Worm (Caenorhabditis elegans) whole organism, dauer: ENCODE measurements around the gene srv-27.
"Not testable (repeated sequence)": the region's sequence is repeated elsewhere in the genome, so short reads cannot be mapped to it uniquely, and the experiment has no call there.

ENCODE experiments used
- unc-62 ChIP-seq: sonication (generic microtip); optimal IDR thresholded peaks from 2 replicates; lab custom pipeline; 2017; ENCODE audit warnings: missing biosample characterization, missing genetic modification reagents, missing genetic modification characterization

Gene srv-27

DNA sequence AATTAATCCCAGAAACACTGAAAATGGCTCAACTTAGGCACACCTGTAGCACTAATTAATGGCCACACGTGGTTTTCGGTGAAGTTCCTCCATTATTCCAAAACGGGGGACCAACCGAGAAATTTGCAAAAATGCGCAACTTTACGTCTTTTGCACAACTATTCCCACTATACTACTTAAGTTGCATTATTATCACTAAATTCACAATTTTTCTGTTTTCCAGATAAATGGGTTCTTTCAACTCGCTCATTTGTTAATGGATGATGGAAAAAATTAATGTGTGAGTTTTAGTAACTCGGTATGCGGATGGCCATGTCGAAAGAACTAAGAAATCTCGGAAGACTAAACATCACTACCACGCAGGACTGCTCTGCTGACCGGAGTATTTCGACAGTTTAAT lies 43.5 kb downstream of the srv-27 start, which contains the start of gene T13A10.64:
Gene T13A10.64 (plus strand): TSS at position 301 of the 400 bp plus-strand sequence.
- no peak for TF ChIP-seq unc-62 (GFP tag; lab: Kevin White, UChicago)

DNA sequence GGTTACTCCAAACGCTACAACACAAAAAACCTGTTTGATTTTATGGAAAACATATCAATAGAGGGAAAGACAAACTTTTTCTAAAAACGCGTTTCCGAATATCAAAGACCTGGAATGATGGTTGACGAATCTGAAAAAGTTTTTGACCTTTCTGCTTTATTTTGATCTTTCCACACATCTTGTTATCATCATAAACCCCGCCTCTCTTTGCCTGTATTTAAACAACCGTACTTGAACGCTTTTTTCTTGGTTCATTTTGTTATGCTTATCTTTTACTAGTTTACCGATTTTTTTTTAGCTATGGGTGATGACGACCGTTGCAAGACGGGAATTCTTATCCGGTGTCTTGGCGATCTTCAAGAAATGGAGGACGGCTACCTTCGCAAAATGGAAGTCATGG lies 45.2 kb downstream of the srv-27 start, which contains the start of gene T13A10.2:
Gene T13A10.2 (plus strand): TSS at position 301 of the 400 bp plus-strand sequence.
- not testable (repeated sequence) for TF ChIP-seq unc-62 (GFP tag; lab: Kevin White, UChicago)

DNA sequence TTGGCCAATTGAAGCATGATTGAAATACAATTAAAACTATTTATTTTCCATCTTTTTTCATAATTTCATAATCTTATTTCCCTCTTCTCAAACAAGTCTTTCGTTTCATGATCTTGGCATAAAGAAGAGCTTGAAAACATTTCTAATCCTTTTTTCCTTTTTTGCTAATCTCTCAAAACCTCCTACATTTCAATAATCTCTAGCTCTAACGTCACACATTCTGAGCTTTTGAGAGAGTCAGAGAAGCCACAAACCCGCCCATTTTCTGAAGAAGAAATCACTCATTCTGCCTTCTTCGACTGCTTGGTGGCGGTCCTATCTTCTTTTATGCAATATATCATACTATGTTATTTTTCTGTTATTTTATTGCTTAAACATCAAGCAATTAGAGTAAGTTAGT lies 48.6 kb downstream of the srv-27 start, which contains the start of gene F58F9.1:
Gene F58F9.1 (plus strand): TSS at position 251 of the 400 bp plus-strand sequence.
- TF ChIP-seq unc-62 (GFP tag; lab: Kevin White, UChicago) = no peak

DNA sequence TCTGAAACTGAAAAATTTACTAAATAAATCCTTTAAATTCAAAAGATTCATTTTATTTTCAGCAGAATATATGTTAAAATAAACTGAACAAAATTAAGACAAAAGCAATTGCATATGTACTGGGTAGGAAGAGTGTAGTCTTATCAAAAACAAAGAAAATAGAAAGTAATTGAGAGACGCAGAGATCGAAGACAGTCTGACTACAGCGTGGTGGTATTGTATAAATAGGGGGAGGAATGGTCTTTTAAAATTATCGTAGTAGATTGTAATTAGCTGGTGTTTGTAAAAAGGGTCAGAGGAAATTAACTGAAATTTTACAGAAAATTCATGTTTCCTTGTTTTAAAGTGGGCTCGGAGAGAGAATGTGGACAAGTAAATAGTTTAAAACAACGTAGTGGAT lies 49.7 kb downstream of the srv-27 start, which contains the start of gene acox-3:
Gene acox-3 (minus strand): TSS at position 7 of the 400 bp plus-strand sequence.
- TF ChIP-seq unc-62 (GFP tag; lab: Kevin White, UChicago) = no peak
